Fruit fly (Drosophila melanogaster) whole organism, wandering third instar larva: ENCODE results near the gene CG17328.

ENCODE experiments used
- Dfd ChIP-seq: fragments of >200 bp; optimal IDR thresholded peaks from 2 replicates; lab custom pipeline; 2017; ENCODE audit warnings: missing biosample characterization, missing genetic modification characterization
- Dif ChIP-seq: fragments of 200-275, 200-300 bp; sonication (Bioruptor generic); optimal IDR thresholded peaks from 2 replicates; lab custom pipeline; 2018; ENCODE audit warnings: missing biosample characterization, missing genetic modification characterization; ENCODE audit not compliant: partially characterized antibody
- Mio ChIP-seq: sonication (Bioruptor generic); optimal IDR thresholded peaks from 2 replicates; lab custom pipeline; 2016; ENCODE audit warnings: missing biosample characterization, missing genetic modification characterization
- Myc ChIP-seq: fragments of >200 bp; optimal IDR thresholded peaks from 2 replicates; lab custom pipeline; 2017
- foxo ChIP-seq, 2 experiments: fragments of 200-800 bp; sonication (Bioruptor generic); optimal IDR thresholded peaks; 2 replicates in 1 of 2; 3 replicates in 1 of 2; lab custom pipeline; 2016 to 2017; ENCODE audit warnings: missing biosample characterization in 2 of 2, missing genetic modification characterization in 2 of 2
- lola ChIP-seq: fragments of >200 bp; optimal IDR thresholded peaks from 2 replicates; lab custom pipeline; 2017; ENCODE audit warnings: missing biosample characterization, missing genetic modification characterization
- sv ChIP-seq: fragments of 200-800 bp; sonication (Bioruptor generic); optimal IDR thresholded peaks from 3 replicates; lab custom pipeline; 2016; ENCODE audit warnings: missing biosample characterization, missing genetic modification characterization

dm6 chr2L:16292975-16293501 lies 6.7 kb upstream of the CG17328 start, which contains the start of gene CG13258:
- TF ChIP-seq Dif (GFP tag; lab: Kevin White, UChicago) (no peak), lola (GFP tag; lab: Kevin White, UChicago) (no peak), Dfd (GFP tag; lab: Kevin White, UChicago) (no peak), Myc (lab: Kevin White, UChicago) (no peak), sv (GFP tag; lab: Kevin White, UChicago) (no peak), foxo (GFP tag; optimal IDR thresholded peaks at IDR 0.05; lab: Kevin White, UChicago) (no peak), Mio (GFP tag; lab: Kevin White, UChicago) (no peak)
